Fruit fly (Drosophila melanogaster) whole organism, embryonic: Measurements from ENCODE around the gene Cpr64Ad.

Source experiments
- CG13624 ChIP-seq: fragments of 200-800 bp; sonication (Bioruptor generic); optimal IDR thresholded peaks from 2 replicates; lab custom pipeline; 2016; ENCODE audit warnings: missing biosample characterization, missing genetic modification characterization
- CG5180 ChIP-seq: fragments of 200-800 bp; sonication (Bioruptor generic); optimal IDR thresholded peaks from 3 replicates; lab custom pipeline; 2017; ENCODE audit warnings: missing biosample characterization, missing genetic modification characterization, mild to moderate bottlenecking, moderate library complexity, missing genetic modification reagents
- CG7987 ChIP-seq: fragments of 200-800 bp; sonication (Bioruptor generic); optimal IDR thresholded peaks from 2 replicates; lab custom pipeline; 2018; ENCODE audit warnings: missing biosample characterization, mild to moderate bottlenecking, missing genetic modification characterization, moderate library complexity
- Dfd ChIP-seq, 2 experiments: fragments of >200 bp; optimal IDR thresholded peaks; 2 replicates each; lab custom pipeline; 2017; ENCODE audit warnings: missing biosample characterization in 2 of 2, missing genetic modification characterization in 2 of 2
- Doc3 ChIP-seq: fragments of 200-800 bp; sonication (Bioruptor generic); IDR thresholded peaks from 3 replicates; pipeline ENCODE4 v1.3.6; 2022; ENCODE audit warnings: missing biosample characterization, missing genetic modification characterization; ENCODE audit not compliant: partially characterized antibody
- Neu2 ChIP-seq: fragments of 200-800 bp; sonication (Bioruptor generic); optimal IDR thresholded peaks from 3 replicates; lab custom pipeline; 2016; ENCODE audit warnings: missing biosample characterization, missing genetic modification characterization, borderline replicate concordance
- Xrp1 ChIP-seq: fragments of 200-800 bp; sonication (Bioruptor generic); IDR thresholded peaks from 2 replicates; pipeline ENCODE4 v1.3.6; 2022; ENCODE audit warnings: missing biosample characterization, missing genetic modification characterization
- ato ChIP-seq: fragments of 200-800 bp; sonication (Bioruptor generic); IDR thresholded peaks from 2 replicates; pipeline ENCODE4 v1.3.6; 2022; ENCODE audit warnings: missing biosample characterization, missing genetic modification characterization; ENCODE audit not compliant: partially characterized antibody
- dan ChIP-seq: fragments of 200-800 bp; sonication (Bioruptor generic); IDR thresholded peaks from 2 replicates; pipeline ENCODE4 v1.3.6; 2022; ENCODE audit warnings: missing biosample characterization, missing genetic modification characterization
- kay ChIP-seq: fragments of 200-800 bp; sonication (Bioruptor generic); optimal IDR thresholded peaks from 2 replicates; lab custom pipeline; 2016; ENCODE audit warnings: missing biosample characterization, missing genetic modification characterization
- lab ChIP-seq: fragments of 200-800 bp; sonication (Bioruptor generic); optimal IDR thresholded peaks from 3 replicates; lab custom pipeline; 2017; ENCODE audit warnings: missing biosample characterization, missing genetic modification characterization, mild to moderate bottlenecking, moderate library complexity, missing genetic modification reagents
- p53 ChIP-seq: fragments of 200-800 bp; sonication (Bioruptor generic); optimal IDR thresholded peaks from 2 replicates; lab custom pipeline; 2016; ENCODE audit warnings: missing biosample characterization, missing genetic modification characterization
- twi ChIP-seq: fragments of 200-800 bp; optimal IDR thresholded peaks from 2 replicates; lab custom pipeline; 2019; ENCODE audit warnings: missing biosample characterization, mild to moderate bottlenecking, missing genetic modification characterization, moderate library complexity

dm6 chr3L:4204867-4205266 lies 10.3 kb upstream of the Cpr64Ad start:
- no peak for TF ChIP-seq CG7987 (GFP tag; lab: Kevin White, UChicago)
- TF ChIP-seq dan (GFP tag; lab: Robert Waterston, UW) = no peak
- no peak for TF ChIP-seq lab
- TF ChIP-seq kay = no peak
- no peak for TF ChIP-seq Xrp1
- no peak for TF ChIP-seq CG5180 (GFP tag; lab: Kevin White, UChicago)
- no peak for TF ChIP-seq CG13624 (GFP tag; lab: Kevin White, UChicago)
- TF ChIP-seq ato = no peak
- TF ChIP-seq Doc3 (GFP tag; lab: Robert Waterston, UW) = no peak
- no peak for TF ChIP-seq Dfd (GFP tag; optimal IDR thresholded peaks at IDR 0.05; lab: Kevin White, UChicago)
- no peak for TF ChIP-seq Neu2
- TF ChIP-seq twi (tag; lab: Kevin White, UChicago) = no peak
- TF ChIP-seq p53 = no peak
